Fruit fly (Drosophila melanogaster): Measurements from ENCODE around the gene CG46025.

Gene CG46025

DNA sequence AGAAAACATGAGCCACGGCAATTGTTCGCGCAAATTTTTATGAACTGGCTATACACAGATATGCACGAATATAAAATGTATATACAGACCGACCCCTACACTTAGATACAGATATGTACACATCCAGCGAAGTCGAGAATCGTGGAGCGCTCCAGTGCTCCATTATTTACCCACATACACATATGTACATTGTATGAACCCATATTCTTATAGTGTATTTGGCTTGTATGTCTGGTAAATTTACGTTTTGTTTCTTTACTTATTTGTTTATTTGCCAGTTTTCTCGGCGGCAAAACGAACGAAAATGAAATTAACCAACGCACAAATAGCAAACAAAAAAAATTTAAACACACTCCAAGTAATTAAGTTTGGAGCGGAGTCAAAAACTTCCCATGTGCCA is 59.4 kb downstream of the CG46025 start (continued):
- peak; percentile 56 for TF ChIP-seq CG9727 (GFP tag; optimal IDR thresholded peaks at IDR 0.05)
- peak; percentile 46; the same call in 1 of the 2 replicates for TF ChIP-seq CG32767 (GFP tag; IDR thresholded peaks at IDR 0.05)
- TF ChIP-seq B-H2 (GFP tag; optimal IDR thresholded peaks at IDR 0.05) = peak; percentile 69
- no peak for TF ChIP-seq dimm (GFP tag; IDR thresholded peaks at IDR 0.05)
- peak; percentile 25 for TF ChIP-seq Bteb2 (GFP tag; optimal IDR thresholded peaks at IDR 0.05)
- TF ChIP-seq CG7928 (GFP tag; optimal IDR thresholded peaks at IDR 0.05) = no peak
- TF ChIP-seq Sox100B (GFP tag; optimal IDR thresholded peaks at IDR 0.05) = no peak
- TF ChIP-seq slou (GFP tag; optimal IDR thresholded peaks at IDR 0.05) = peak; percentile 41
- no peak for TF ChIP-seq ftz-f1 (GFP tag; optimal IDR thresholded peaks at IDR 0.05)
- TF ChIP-seq sqz (GFP tag; optimal IDR thresholded peaks at IDR 0.05) = peak; percentile 17
- no peak for TF ChIP-seq oc (tag; optimal IDR thresholded peaks at IDR 0.05)
- peak; percentile 65; the same call in 1 of the 2 replicates for TF ChIP-seq NFAT (GFP tag; IDR thresholded peaks at IDR 0.05)
- peak; percentile 37 for TF ChIP-seq HLHmδ (GFP tag; optimal IDR thresholded peaks at IDR 0.05)
- peak; percentile 35 for TF ChIP-seq Jarid2 (GFP tag; optimal IDR thresholded peaks at IDR 0.05)
- TF ChIP-seq MBD-R2 (GFP tag; IDR thresholded peaks at IDR 0.05) = no peak
- TF ChIP-seq btn (GFP tag; optimal IDR thresholded peaks at IDR 0.05) = no peak
- TF ChIP-seq gsb-n (tag; optimal IDR thresholded peaks at IDR 0.05) = peak; percentile 22
- TF ChIP-seq HLH4C (GFP tag; IDR thresholded peaks at IDR 0.05; ENCODE audit: partially characterized antibody) = no peak
- 0 out of 3 replicates have a peak, but pooled peaks have one; percentile 30 for TF ChIP-seq ci (GFP tag; IDR thresholded peaks at IDR 0.05)
- no peak for TF ChIP-seq Lpt (GFP tag; optimal IDR thresholded peaks at IDR 0.05)
- peak; percentile 24 for TF ChIP-seq CG13123 (GFP tag; optimal IDR thresholded peaks at IDR 0.05)
- peak; percentile 35 for TF ChIP-seq bab2 (GFP tag; optimal IDR thresholded peaks at IDR 0.05)
- peak; percentile 37 for TF ChIP-seq sd (tag; optimal IDR thresholded peaks at IDR 0.05)
- peak; percentile 24 for TF ChIP-seq unpg (GFP tag; optimal IDR thresholded peaks at IDR 0.05)
- TF ChIP-seq CG9215 (GFP tag; IDR thresholded peaks at IDR 0.05) = peak; percentile 28; the same call in 1 of the 2 replicates
- peak; percentile 38 for TF ChIP-seq Dip3 (GFP tag; optimal IDR thresholded peaks at IDR 0.05)
- TF ChIP-seq nau (GFP tag; optimal IDR thresholded peaks at IDR 0.05) = peak; percentile 68
- peak; percentile 41 for TF ChIP-seq CG3847 (GFP tag; IDR thresholded peaks at IDR 0.05)
- no peak for TF ChIP-seq CG1832 (GFP tag; optimal IDR thresholded peaks at IDR 0.05)
- no peak for TF ChIP-seq CG11398 (GFP tag; optimal IDR thresholded peaks at IDR 0.05)
- TF ChIP-seq CG12236 (GFP tag; optimal IDR thresholded peaks at IDR 0.05) = no peak
- TF ChIP-seq zen (tag; optimal IDR thresholded peaks at IDR 0.05) = no peak
- TF ChIP-seq corto (GFP tag; optimal IDR thresholded peaks at IDR 0.05) = no peak
- no peak for TF ChIP-seq unc-4 (GFP tag; IDR thresholded peaks at IDR 0.05; ENCODE audit: partially characterized antibody)
- peak; percentile 33 for TF ChIP-seq CG6854 (GFP tag; optimal IDR thresholded peaks at IDR 0.05)
- no peak for TF ChIP-seq CG31388 (GFP tag; optimal IDR thresholded peaks at IDR 0.05)
- TF ChIP-seq sens-2 (GFP tag; IDR thresholded peaks at IDR 0.05) = no peak; the same call in 1 of the 2 replicates
- TF ChIP-seq CG1233 (GFP tag; optimal IDR thresholded peaks at IDR 0.05) = peak; percentile 81
- TF ChIP-seq CG15269 (tag; optimal IDR thresholded peaks at IDR 0.05) = no peak
- peak; percentile 32 for TF ChIP-seq CG5180 (GFP tag; optimal IDR thresholded peaks at IDR 0.05)
- TF ChIP-seq CG15696 (tag; optimal IDR thresholded peaks at IDR 0.05) = peak; percentile 73
- TF ChIP-seq CG5245 (GFP tag; optimal IDR thresholded peaks at IDR 0.05) = no peak
- TF ChIP-seq mld (GFP tag; IDR thresholded peaks at IDR 0.05; ENCODE audit: partially characterized antibody) = no peak
- TF ChIP-seq CG10366 (GFP tag; IDR thresholded peaks at IDR 0.05) = no peak
- TF ChIP-seq CG18599 (GFP tag; optimal IDR thresholded peaks at IDR 0.05) = peak; percentile 85
- TF ChIP-seq CG34376 (GFP tag; optimal IDR thresholded peaks at IDR 0.05) = peak; percentile 52
- peak; percentile 70 for TF ChIP-seq pfk (GFP tag; optimal IDR thresholded peaks at IDR 0.05)
- no peak for TF ChIP-seq toy (GFP tag; IDR thresholded peaks at IDR 0.05)
- no peak for TF ChIP-seq CG17802 (tag; optimal IDR thresholded peaks at IDR 0.05)
- peak; percentile 87 for TF ChIP-seq CG13894 (tag; optimal IDR thresholded peaks at IDR 0.05)

Data from whole organism, embryonic.